Fruit fly (Drosophila melanogaster) whole organism, embryonic: ENCODE results near the gene Msh6.

Experiments
- CG15696 ChIP-seq: fragments of 200-800 bp; sonication (Bioruptor generic); optimal IDR thresholded peaks from 2 replicates; lab custom pipeline; 2019; ENCODE audit warnings: missing biosample characterization, mild to moderate bottlenecking, missing genetic modification characterization, moderate library complexity
- CG17359 ChIP-seq: fragments of 200-800 bp; sonication (Bioruptor generic); optimal IDR thresholded peaks from 3 replicates; lab custom pipeline; 2018; ENCODE audit warnings: missing biosample characterization, mild to moderate bottlenecking, missing genetic modification characterization, moderate library complexity
- CG4404 ChIP-seq: fragments of 200-800 bp; sonication (Bioruptor generic); IDR thresholded peaks from 2 replicates; pipeline ENCODE4 v1.3.6; 2022; ENCODE audit warnings: missing biosample characterization, missing genetic modification characterization
- CG7839 ChIP-seq: fragments of 200-800 bp; sonication (Bioruptor generic); optimal IDR thresholded peaks from 3 replicates; lab custom pipeline; 2018; ENCODE audit warnings: missing biosample characterization, mild to moderate bottlenecking, missing genetic modification characterization, moderate library complexity
- ERR ChIP-seq: fragments of 200-800 bp; sonication (Bioruptor generic); optimal IDR thresholded peaks from 2 replicates; lab custom pipeline; 2016; ENCODE audit warnings: missing biosample characterization, missing genetic modification characterization
- Rfx ChIP-seq: fragments of 200-800 bp; sonication (Bioruptor generic); IDR thresholded peaks from 2 replicates; pipeline ENCODE4 v1.3.6; 2022; ENCODE audit warnings: missing biosample characterization, missing genetic modification characterization
- emc ChIP-seq: fragments of 200-800 bp; sonication (Bioruptor generic); optimal IDR thresholded peaks from 2 replicates; lab custom pipeline; 2016; ENCODE audit warnings: missing biosample characterization, missing genetic modification characterization
- fd96Cb ChIP-seq: fragments of 200-800 bp; sonication (Bioruptor generic); optimal IDR thresholded peaks from 2 replicates; lab custom pipeline; 2018; ENCODE audit warnings: missing biosample characterization, mild to moderate bottlenecking, missing genetic modification characterization, moderate library complexity
- gce ChIP-seq: fragments of 200-800 bp; sonication (Bioruptor generic); IDR thresholded peaks from 3 replicates; pipeline ENCODE4 v1.3.6; 2022; ENCODE audit warnings: missing biosample characterization, missing genetic modification characterization

- no peak for TF ChIP-seq CG7839 (tag; lab: Kevin White, UChicago)
- TF ChIP-seq CG17359 (tag; lab: Kevin White, UChicago) = no peak
- TF ChIP-seq ERR (GFP tag; lab: Kevin White, UChicago) = no peak
- no peak for TF ChIP-seq gce (GFP tag; lab: Robert Waterston, UW)
- TF ChIP-seq Rfx (GFP tag; lab: Robert Waterston, UW) = peak; percentile 7; the same call in 1 of the 2 replicates
- no peak for TF ChIP-seq fd96Cb (tag; lab: Kevin White, UChicago)
- TF ChIP-seq CG4404 (GFP tag; lab: Robert Waterston, UW) = no peak
- TF ChIP-seq emc = no peak
- no peak for TF ChIP-seq CG15696 (tag; lab: Kevin White, UChicago)
Observed at dm6 chr3L:15143638-15144600, 14.4 kb downstream of the Msh6 start, which contains the start of the genes CG32147 and Pex3.
